Fruit fly (Drosophila melanogaster): ENCODE measurements around the gene Tpl94D.

The Tpl94D gene

dm6 chr3R:22998623-22999179 lies 32.6 kb downstream of the Tpl94D start:
- TF ChIP-seq toe (GFP tag; optimal IDR thresholded peaks at IDR 0.05) (no peak), CG14711 (tag; optimal IDR thresholded peaks at IDR 0.05) (no peak), cnc (optimal IDR thresholded peaks at IDR 0.05) (no peak), Mnt (GFP tag; optimal IDR thresholded peaks at IDR 0.05) (no peak), Hr96 (GFP tag; optimal IDR thresholded peaks at IDR 0.05) (no peak), Crg-1 (GFP tag; optimal IDR thresholded peaks at IDR 0.05) (no peak), tj (GFP tag; optimal IDR thresholded peaks at IDR 0.05) (no peak), cic (GFP tag; optimal IDR thresholded peaks at IDR 0.05) (no peak), CG12768 (GFP tag; optimal IDR thresholded peaks at IDR 0.05) (no peak), CG33017 (tag; optimal IDR thresholded peaks at IDR 0.05) (no peak), CG1620 (GFP tag; optimal IDR thresholded peaks at IDR 0.05) (no peak), bab1 (GFP tag; optimal IDR thresholded peaks at IDR 0.05) (no peak), ovo (GFP tag; optimal IDR thresholded peaks at IDR 0.05) (no peak), CG5204 (GFP tag; optimal IDR thresholded peaks at IDR 0.05) (no peak), Clk (GFP tag; optimal IDR thresholded peaks at IDR 0.05) (no peak)

- peak; percentile 60 for TF ChIP-seq bab1 (GFP tag; optimal IDR thresholded peaks at IDR 0.05)
- TF ChIP-seq CG33017 (tag; optimal IDR thresholded peaks at IDR 0.05) = no peak
- TF ChIP-seq CG11617 (GFP tag; optimal IDR thresholded peaks at IDR 0.05) = no peak
- TF ChIP-seq tj (GFP tag; optimal IDR thresholded peaks at IDR 0.05) = no peak
- TF ChIP-seq CG12768 (GFP tag; optimal IDR thresholded peaks at IDR 0.05) = no peak
- no peak for TF ChIP-seq cic (GFP tag; optimal IDR thresholded peaks at IDR 0.05)
Measured at dm6 chr3R:23004161-23004560, 38.1 kb downstream of the Tpl94D start.

- no peak for TF ChIP-seq CG14711 (tag; optimal IDR thresholded peaks at IDR 0.05)
- TF ChIP-seq CG1620 (GFP tag; optimal IDR thresholded peaks at IDR 0.05) = no peak
- TF ChIP-seq toe (GFP tag; optimal IDR thresholded peaks at IDR 0.05) = no peak
- no peak for TF ChIP-seq CG5204 (GFP tag; optimal IDR thresholded peaks at IDR 0.05)
- TF ChIP-seq CG7045 (GFP tag; optimal IDR thresholded peaks at IDR 0.05) = no peak
- TF ChIP-seq Crg-1 (GFP tag; optimal IDR thresholded peaks at IDR 0.05) = no peak
- TF ChIP-seq cnc (optimal IDR thresholded peaks at IDR 0.05) = no peak
- TF ChIP-seq CG11617 (GFP tag; optimal IDR thresholded peaks at IDR 0.05) = no peak
- TF ChIP-seq CG12768 (GFP tag; optimal IDR thresholded peaks at IDR 0.05) = no peak
- no peak for TF ChIP-seq ovo (GFP tag; optimal IDR thresholded peaks at IDR 0.05)
- TF ChIP-seq Hr96 (GFP tag; optimal IDR thresholded peaks at IDR 0.05) = no peak
- no peak for TF ChIP-seq Clk (GFP tag; optimal IDR thresholded peaks at IDR 0.05)
- TF ChIP-seq CG7101 (tag; optimal IDR thresholded peaks at IDR 0.05) = no peak
- no peak for TF ChIP-seq CG33017 (tag; optimal IDR thresholded peaks at IDR 0.05)
- TF ChIP-seq cic (GFP tag; optimal IDR thresholded peaks at IDR 0.05) = no peak
- TF ChIP-seq kay (GFP tag; ENCODE audit: borderline replicate concordance) = no peak
- TF ChIP-seq Mnt (GFP tag; optimal IDR thresholded peaks at IDR 0.05) = no peak
Measured at dm6 chr3R:23009480-23010115, 43.5 kb downstream of the Tpl94D start.

dm6 chr3R:23010406-23010805 lies 44.3 kb downstream of the Tpl94D start, which contains the start of gene CG34375:
CG34375 (minus strand) TSS chr3R:23010562.
- TF ChIP-seq bab1 (GFP tag; optimal IDR thresholded peaks at IDR 0.05) = no peak
- TF ChIP-seq ovo (GFP tag; optimal IDR thresholded peaks at IDR 0.05) = no peak
- TF ChIP-seq CG14711 (tag; optimal IDR thresholded peaks at IDR 0.05) = no peak
- TF ChIP-seq CG1620 (GFP tag; optimal IDR thresholded peaks at IDR 0.05) = no peak
- TF ChIP-seq Mnt (GFP tag; optimal IDR thresholded peaks at IDR 0.05) = no peak
- TF ChIP-seq Clk (GFP tag; optimal IDR thresholded peaks at IDR 0.05) = no peak
- TF ChIP-seq tj (GFP tag; optimal IDR thresholded peaks at IDR 0.05) = no peak
- TF ChIP-seq cic (GFP tag; optimal IDR thresholded peaks at IDR 0.05) = no peak
- no peak for TF ChIP-seq kay (GFP tag; ENCODE audit: borderline replicate concordance)
- TF ChIP-seq CG5204 (GFP tag; optimal IDR thresholded peaks at IDR 0.05) = no peak

- TF ChIP-seq toe (GFP tag; optimal IDR thresholded peaks at IDR 0.05) (no peak), Crg-1 (GFP tag; optimal IDR thresholded peaks at IDR 0.05) (no peak)
Measured at dm6 chr3R:23012017-23012416, 45.9 kb downstream of the Tpl94D start, which contains the start of gene CG6688. CG6688 (plus strand) TSS chr3R:23012412.

- TF ChIP-seq Clk (GFP tag; optimal IDR thresholded peaks at IDR 0.05) (no peak), CG14711 (tag; optimal IDR thresholded peaks at IDR 0.05) (peak; percentile 18), Mnt (GFP tag; optimal IDR thresholded peaks at IDR 0.05) (no peak), cic (GFP tag; optimal IDR thresholded peaks at IDR 0.05) (peak; percentile 68), CG12768 (GFP tag; optimal IDR thresholded peaks at IDR 0.05) (peak; percentile 10), pad (GFP tag; optimal IDR thresholded peaks at IDR 0.05) (no peak), CG1620 (GFP tag; optimal IDR thresholded peaks at IDR 0.05) (no peak), kay (GFP tag; ENCODE audit: borderline replicate concordance) (peak; percentile 35), ovo (GFP tag; optimal IDR thresholded peaks at IDR 0.05) (peak; percentile 6), CG7045 (GFP tag; optimal IDR thresholded peaks at IDR 0.05) (peak; percentile 35), CG7101 (tag; optimal IDR thresholded peaks at IDR 0.05) (peak; percentile 53), CG5204 (GFP tag; optimal IDR thresholded peaks at IDR 0.05) (peak; percentile 0), cnc (optimal IDR thresholded peaks at IDR 0.05) (no peak), CG33017 (tag; optimal IDR thresholded peaks at IDR 0.05) (peak; percentile 67), Crg-1 (GFP tag; optimal IDR thresholded peaks at IDR 0.05) (peak; percentile 17), CG11617 (GFP tag; optimal IDR thresholded peaks at IDR 0.05) (peak; percentile 39)
Measured at dm6 chr3R:23013482-23013881, 47.4 kb downstream of the Tpl94D start.

Data from whole organism, adult.